Worm (Caenorhabditis elegans) whole organism, L1 larva: ENCODE results near the gene rpl-25.1.

Source experiments
- C04F5.9 ChIP-seq: sonication (generic microtip); optimal IDR thresholded peaks from 2 replicates; lab custom pipeline; 2016; ENCODE audit warnings: missing genetic modification characterization, missing compliant biosample characterization
- Y116A8C.19 ChIP-seq: sonication (generic microtip); optimal IDR thresholded peaks from 2 replicates; lab custom pipeline; 2016; ENCODE audit warnings: missing compliant biosample characterization, missing genetic modification characterization, borderline replicate concordance
- aha-1 ChIP-seq: fragments of 150-350 bp; optimal IDR thresholded peaks from 2 replicates; lab custom pipeline; 2014; ENCODE audit warnings: missing biosample characterization, missing genetic modification characterization
- aly-2 ChIP-seq: fragments of 150-350 bp; optimal IDR thresholded peaks from 2 replicates; lab custom pipeline; 2014; ENCODE audit warnings: missing biosample characterization, missing genetic modification characterization
- blmp-1 ChIP-seq: fragments of 150-350 bp; optimal IDR thresholded peaks from 2 replicates; lab custom pipeline; 2014; ENCODE audit warnings: missing biosample characterization, missing genetic modification characterization
- ces-1 ChIP-seq: fragments of 150-350 bp; optimal IDR thresholded peaks from 2 replicates; lab custom pipeline; 2014; ENCODE audit warnings: missing biosample characterization, missing genetic modification reagents, missing genetic modification characterization
- dsc-1 ChIP-seq: sonication (generic microtip); optimal IDR thresholded peaks from 2 replicates; lab custom pipeline; 2016; ENCODE audit warnings: mild to moderate bottlenecking, missing genetic modification characterization, missing compliant biosample characterization
- efl-1 ChIP-seq, 4 experiments: fragments of 150-350 bp; optimal IDR thresholded peaks in 3 of 4; peaks in 1 of 4; 1 replicate in 1 of 4; 2 replicates in 3 of 4; lab custom pipeline; 2014; ENCODE audit warnings: missing biosample characterization in 2 of 4, missing genetic modification characterization in 2 of 4, missing genetic modification reagents in 2 of 4
- egl-27 ChIP-seq, 2 experiments: fragments of 150-350 bp in 1 of 2; sonication (generic microtip); optimal IDR thresholded peaks; 3 replicates each; lab custom pipeline; 2017 to 2018; ENCODE audit warnings: missing biosample characterization in 2 of 2, missing genetic modification characterization in 2 of 2, missing genetic modification reagents in 2 of 2
- elt-2 ChIP-seq: sonication (generic microtip); optimal IDR thresholded peaks from 2 replicates; lab custom pipeline; 2016; ENCODE audit warnings: missing genetic modification characterization, mild to moderate bottlenecking, inconsistent platforms, missing compliant biosample characterization, missing genetic modification reagents
- elt-3 ChIP-seq, 6 experiments: fragments of 150-350 bp in 1 of 6; sonication (generic microtip); optimal IDR thresholded peaks; 2 replicates each; lab custom pipeline; 2017 to 2018; ENCODE audit warnings: missing biosample characterization in 6 of 6, missing genetic modification characterization in 6 of 6, inconsistent platforms in 1 of 6
- fos-1 ChIP-seq: fragments of 150-350 bp; optimal IDR thresholded peaks from 2 replicates; lab custom pipeline; 2014; ENCODE audit warnings: missing biosample characterization, missing genetic modification characterization
- grh-1 ChIP-seq: fragments of 200-800 bp; sonication (Bioruptor generic); IDR thresholded peaks from 2 replicates; pipeline ENCODE4 v1.3.6; 2022; ENCODE audit warnings: missing genetic modification reagents, missing genetic modification characterization, missing compliant biosample characterization
- hlh-17 ChIP-seq: fragments of 200-800 bp; sonication (Bioruptor generic); optimal IDR thresholded peaks from 2 replicates; lab custom pipeline; 2018; ENCODE audit warnings: missing genetic modification characterization, mild to moderate bottlenecking, missing compliant biosample characterization, moderate library complexity, borderline replicate concordance
- lin-14 ChIP-seq: fragments of 200-800 bp; sonication (Bioruptor generic); optimal IDR thresholded peaks from 2 replicates; lab custom pipeline; 2018; ENCODE audit warnings: mild to moderate bottlenecking, missing genetic modification characterization, moderate library complexity, missing compliant biosample characterization
- lin-15B ChIP-seq: fragments of 150-350 bp; sonication (generic microtip); optimal IDR thresholded peaks from 3 replicates; lab custom pipeline; 2014; ENCODE audit warnings: missing biosample characterization, missing genetic modification characterization
- lin-35 ChIP-seq, 2 experiments: fragments of 150-350 bp; optimal IDR thresholded peaks; 2 replicates each; lab custom pipeline; 2014; ENCODE audit warnings: missing biosample characterization in 2 of 2, missing genetic modification characterization in 2 of 2, missing genetic modification reagents in 2 of 2
- lsy-2 ChIP-seq, 2 experiments: fragments of 150-350 bp; optimal IDR thresholded peaks; 2 replicates each; lab custom pipeline; 2014; ENCODE audit warnings: missing biosample characterization in 2 of 2, missing genetic modification characterization in 2 of 2
- nhr-11 ChIP-seq: fragments of 150-350 bp; optimal IDR thresholded peaks from 2 replicates; lab custom pipeline; 2014; ENCODE audit warnings: missing biosample characterization, missing genetic modification characterization
- nhr-12 ChIP-seq: sonication (generic microtip); optimal IDR thresholded peaks from 2 replicates; lab custom pipeline; 2017; ENCODE audit warnings: missing biosample characterization, missing genetic modification characterization
- nhr-20 ChIP-seq: sonication (generic microtip); optimal IDR thresholded peaks from 2 replicates; lab custom pipeline; 2016; ENCODE audit warnings: mild to moderate bottlenecking, missing genetic modification characterization, missing compliant biosample characterization
- nhr-47 ChIP-seq: sonication (generic microtip); optimal IDR thresholded peaks from 2 replicates; lab custom pipeline; 2016; ENCODE audit warnings: mild to moderate bottlenecking, missing genetic modification characterization, moderate library complexity, missing compliant biosample characterization
- nhr-76 ChIP-seq: sonication (generic microtip); optimal IDR thresholded peaks from 2 replicates; lab custom pipeline; 2017; ENCODE audit warnings: missing biosample characterization, missing genetic modification characterization
- nhr-85 ChIP-seq: sonication (generic microtip); peaks from one replicate; lab custom pipeline; 2016; ENCODE audit warnings: missing genetic modification characterization, inconsistent platforms, missing compliant biosample characterization
- nhr-90 ChIP-seq: sonication (generic microtip); optimal IDR thresholded peaks from 2 replicates; lab custom pipeline; 2016; ENCODE audit warnings: mild to moderate bottlenecking, missing genetic modification characterization, missing compliant biosample characterization; ENCODE audit not compliant: poor library complexity
- pax-3 ChIP-seq: fragments of 200-800 bp; sonication (Bioruptor generic); optimal IDR thresholded peaks from 2 replicates; lab custom pipeline; 2018; ENCODE audit warnings: mild to moderate bottlenecking, missing genetic modification characterization, moderate library complexity, missing compliant biosample characterization
- skn-1 ChIP-seq: fragments of 150-350 bp; optimal IDR thresholded peaks from 2 replicates; lab custom pipeline; 2014; ENCODE audit warnings: missing biosample characterization, missing genetic modification characterization
- snu-23 ChIP-seq: sonication (generic microtip); optimal IDR thresholded peaks from 2 replicates; lab custom pipeline; 2016; ENCODE audit warnings: missing genetic modification characterization, missing compliant biosample characterization
- sup-37 ChIP-seq: fragments of 200-800 bp; sonication (Bioruptor generic); optimal IDR thresholded peaks from 2 replicates; lab custom pipeline; 2018; ENCODE audit warnings: mild to moderate bottlenecking, missing genetic modification characterization, missing compliant biosample characterization
- tbx-2 ChIP-seq: sonication (generic microtip); optimal IDR thresholded peaks from 2 replicates; lab custom pipeline; 2016; ENCODE audit warnings: missing genetic modification characterization, missing compliant biosample characterization
- unc-30 ChIP-seq: sonication (generic microtip); optimal IDR thresholded peaks from 2 replicates; lab custom pipeline; 2017; ENCODE audit warnings: missing biosample characterization, missing genetic modification characterization
- unc-62 ChIP-seq: fragments of 150-350 bp; optimal IDR thresholded peaks from 2 replicates; lab custom pipeline; 2014; ENCODE audit warnings: missing biosample characterization, missing genetic modification reagents, missing genetic modification characterization
- zip-4 ChIP-seq: fragments of 200-800 bp; sonication (Bioruptor generic); optimal IDR thresholded peaks from 2 replicates; lab custom pipeline; 2018; ENCODE audit warnings: mild to moderate bottlenecking, missing genetic modification characterization, moderate library complexity, missing compliant biosample characterization
- ztf-4 ChIP-seq: fragments of 150-350 bp; optimal IDR thresholded peaks from 2 replicates; lab custom pipeline; 2014; ENCODE audit warnings: missing biosample characterization, missing genetic modification characterization

rpl-25.1 gene

DNA sequence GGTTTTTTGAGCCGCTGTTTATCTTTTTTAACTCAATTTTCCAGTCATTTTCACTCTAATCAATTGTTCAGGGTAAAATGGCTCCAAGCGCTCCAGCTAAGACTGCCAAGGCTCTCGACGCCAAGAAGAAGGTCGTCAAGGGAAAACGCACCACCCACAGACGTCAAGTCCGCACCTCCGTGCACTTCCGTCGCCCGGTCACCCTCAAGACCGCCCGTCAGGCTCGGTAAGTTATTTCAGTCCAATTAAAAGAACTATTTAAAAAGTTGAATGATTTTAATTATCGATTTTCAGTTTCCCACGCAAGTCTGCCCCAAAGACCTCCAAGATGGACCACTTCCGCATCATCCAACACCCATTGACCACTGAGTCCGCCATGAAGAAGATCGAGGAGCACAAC is at the start of gene rpl-25.1:
Gene rpl-25.1 (plus strand): TSS at position 72 of the 400 bp plus-strand sequence.
- TF ChIP-seq aha-1 (tag; lab: Kevin White, UChicago) (no peak), unc-30 (tag; lab: Kevin White, UChicago) (no peak), unc-62 (GFP tag; lab: Kevin White, UChicago) (no peak), efl-1 (optimal IDR thresholded peaks at IDR 0.05; lab: Kevin White, UChicago) (no peak), efl-1 (GFP tag; optimal IDR thresholded peaks at IDR 0.05 in 1 of 2; lab: Kevin White, UChicago) (no peak), nhr-85 (no peak), pax-3 (no peak), zip-4 (no peak), lsy-2 (tag; optimal IDR thresholded peaks at IDR 0.05; lab: Kevin White, UChicago) (no peak), hlh-17 (no peak), nhr-11 (tag; lab: Kevin White, UChicago) (no peak), aly-2 (tag; lab: Kevin White, UChicago) (no peak), egl-27 (tag; optimal IDR thresholded peaks at IDR 0.05; lab: Kevin White, UChicago) (no peak), C04F5.9 (tag; lab: Kevin White, UChicago) (no peak), sup-37 (GFP tag; lab: Kevin White, UChicago) (no peak), snu-23 (GFP tag; lab: Kevin White, UChicago) (no peak), nhr-90 (tag; lab: Kevin White, UChicago) (no peak), nhr-76 (no peak), Y116A8C.19 (tag; lab: Kevin White, UChicago) (no peak), dsc-1 (tag; lab: Kevin White, UChicago) (no peak)

DNA sequence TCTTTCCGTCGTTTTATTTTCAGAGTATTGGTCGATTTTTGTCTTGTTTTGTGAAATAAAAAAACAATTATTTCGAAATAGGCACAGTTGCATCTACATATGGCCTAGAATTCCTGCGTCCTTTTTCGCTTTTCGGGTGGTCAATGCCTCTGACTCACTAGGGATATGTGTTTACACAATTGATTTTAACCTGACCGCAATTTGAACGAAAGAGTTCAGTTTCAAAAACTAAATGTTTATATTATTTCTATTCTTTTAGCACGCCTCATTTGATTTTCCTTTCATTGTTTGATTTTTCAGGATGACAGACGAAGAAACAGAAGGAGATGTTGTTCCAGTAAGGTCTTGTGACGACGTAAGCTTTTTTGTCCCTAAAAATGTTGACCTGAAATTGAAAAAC is 47.2 kb upstream of the rpl-25.1 start, which contains the start of gene mfsd-12:
Gene mfsd-12 (plus strand): TSS at position 301 of the 400 bp plus-strand sequence.
- TF ChIP-seq lin-15B (tag; lab: Kevin White, UChicago) (no peak), nhr-47 (tag; lab: Kevin White, UChicago) (no peak), unc-62 (GFP tag; lab: Kevin White, UChicago) (no peak), efl-1 (optimal IDR thresholded peaks at IDR 0.05; lab: Kevin White, UChicago) (no peak), efl-1 (GFP tag; optimal IDR thresholded peaks at IDR 0.05 in 1 of 2; lab: Kevin White, UChicago) (peak in 1 of 2 experiments; percentile 42), blmp-1 (tag; lab: Kevin White, UChicago) (peak; percentile 2), skn-1 (peak; percentile 22), grh-1 (no peak)

ce11 chrX:4671837-4672236 is 43.1 kb upstream of the rpl-25.1 start:
- TF ChIP-seq tbx-2 (tag; lab: Kevin White, UChicago) (no peak), lin-14 (no peak), ztf-4 (tag; lab: Kevin White, UChicago) (no peak), nhr-12 (tag; lab: Kevin White, UChicago) (no peak), pax-3 (no peak), dsc-1 (tag; lab: Kevin White, UChicago) (no peak), ces-1 (GFP tag; lab: Kevin White, UChicago) (no peak)

- TF ChIP-seq elt-3 (tag; optimal IDR thresholded peaks at IDR 0.05; lab: Kevin White, UChicago) = peak in 1 of 6 experiments; percentile 36
- TF ChIP-seq hlh-17 = no peak
- TF ChIP-seq lin-35 (GFP tag; optimal IDR thresholded peaks at IDR 0.05; lab: Kevin White, UChicago) = peak in 1 of 2 experiments; percentile 34
- no peak for TF ChIP-seq fos-1
- TF ChIP-seq lin-14 = peak; percentile 3
- peak; percentile 8 for TF ChIP-seq nhr-20 (tag; lab: Kevin White, UChicago)
- peak; percentile 49 for TF ChIP-seq elt-2 (tag; lab: Kevin White, UChicago)
Measured at ce11 chrX:4673165-4673756, 41.7 kb upstream of the rpl-25.1 start, which contains the start of gene tmem-135. Gene tmem-135, plus strand, starts transcription at chrX:4673706.
